Worm (Caenorhabditis elegans): ENCODE results near the gene tsp-11.

ce11 chrX:9154216-9154615 is 8.7 kb upstream of the tsp-11 start, which contains the start of gene B0563.7:
- no peak for TF ChIP-seq lin-39 (tag; optimal IDR thresholded peaks at IDR 0.05)
- TF ChIP-seq nfya-1 (tag; optimal IDR thresholded peaks at IDR 0.05; ENCODE audit: insufficient read depth): no peak
- no peak for TF ChIP-seq ztf-4 (tag; optimal IDR thresholded peaks at IDR 0.05)
- no peak for TF ChIP-seq skn-1 (tag; optimal IDR thresholded peaks at IDR 0.05)

Measured in whole organism, L3 larva.